Worm (Caenorhabditis elegans) whole organism, L4 larva: Measurements from ENCODE around the gene pho-8.

Source experiments
- F37D6.2 ChIP-seq: sonication (generic microtip); optimal IDR thresholded peaks from 2 replicates; lab custom pipeline; 2016; ENCODE audit warnings: mild to moderate bottlenecking, missing genetic modification characterization, missing compliant biosample characterization
- T26A8.4 ChIP-seq: fragments of 200-800 bp; sonication (Bioruptor generic); IDR thresholded peaks from 2 replicates; pipeline ENCODE4 v1.3.6; 2022; ENCODE audit warnings: missing genetic modification characterization, missing compliant biosample characterization
- Y48G9A.11 ChIP-seq: fragments of 200-800 bp; sonication (Bioruptor generic); IDR thresholded peaks from 2 replicates; pipeline ENCODE4 v1.3.6; 2022; ENCODE audit warnings: missing genetic modification reagents, missing genetic modification characterization, missing compliant biosample characterization
- aha-1 ChIP-seq: fragments of 150-350 bp; peaks from one replicate; lab custom pipeline; 2014; ENCODE audit warnings: missing biosample characterization, missing genetic modification characterization
- aly-2 ChIP-seq: sonication (generic microtip); optimal IDR thresholded peaks from 2 replicates; lab custom pipeline; 2018; ENCODE audit warnings: missing biosample characterization, missing genetic modification characterization
- ama-1 ChIP-seq: fragments of 150-350 bp; optimal IDR thresholded peaks from 2 replicates; lab custom pipeline; 2014; ENCODE audit warnings: inconsistent platforms, mixed read lengths
- ceh-32 ChIP-seq: sonication (generic microtip); optimal IDR thresholded peaks from 2 replicates; lab custom pipeline; 2016; ENCODE audit warnings: mild to moderate bottlenecking, missing genetic modification characterization, missing compliant biosample characterization; ENCODE audit not compliant: poor library complexity
- ces-1 ChIP-seq: fragments of 150-350 bp; sonication (generic microtip); optimal IDR thresholded peaks from 4 replicates; lab custom pipeline; 2014; ENCODE audit warnings: missing biosample characterization, missing genetic modification reagents, missing genetic modification characterization
- cey-2 ChIP-seq: sonication (generic microtip); optimal IDR thresholded peaks from 3 replicates; lab custom pipeline; 2017; ENCODE audit warnings: missing genetic modification characterization, mild to moderate bottlenecking, missing compliant biosample characterization, antibody characterized with exemption, borderline replicate concordance; ENCODE audit not compliant: insufficient read depth
- daf-16 ChIP-seq, 3 experiments: sonication (generic microtip); optimal IDR thresholded peaks; 2 replicates each; lab custom pipeline; 2016 to 2017; ENCODE audit warnings: missing genetic modification characterization in 3 of 3, missing genetic modification reagents in 3 of 3, mild to moderate bottlenecking in 2 of 3, missing compliant biosample characterization in 2 of 3, missing biosample characterization in 1 of 3, moderate library complexity in 1 of 3
- daf-8 ChIP-seq: fragments of 200-800 bp; sonication (Bioruptor generic); IDR thresholded peaks from 2 replicates; pipeline ENCODE4 v1.3.6; 2022; ENCODE audit warnings: missing genetic modification characterization, missing compliant biosample characterization
- dmd-6 ChIP-seq: fragments of 200-800 bp; sonication (Bioruptor generic); IDR thresholded peaks from 2 replicates; pipeline ENCODE4 v1.3.6; 2022; ENCODE audit warnings: missing genetic modification reagents, missing genetic modification characterization, missing compliant biosample characterization
- dmd-8 ChIP-seq: fragments of 200-800 bp; sonication (Bioruptor generic); IDR thresholded peaks from 2 replicates; pipeline ENCODE4 v1.3.6; 2022; ENCODE audit warnings: missing genetic modification characterization, missing compliant biosample characterization
- dmd-9 ChIP-seq: fragments of 200-800 bp; sonication (Bioruptor generic); IDR thresholded peaks from 2 replicates; pipeline ENCODE4 v1.3.6; 2022; ENCODE audit warnings: missing genetic modification reagents, missing genetic modification characterization, missing compliant biosample characterization
- dve-1 ChIP-seq: sonication (generic microtip); optimal IDR thresholded peaks from 2 replicates; lab custom pipeline; 2017; ENCODE audit warnings: antibody characterized with exemption, mild to moderate bottlenecking, missing genetic modification characterization, missing compliant biosample characterization; ENCODE audit not compliant: insufficient read depth
- fkh-10 ChIP-seq: fragments of 150-350 bp; optimal IDR thresholded peaks from 2 replicates; lab custom pipeline; 2014; ENCODE audit warnings: missing biosample characterization, missing genetic modification reagents, missing genetic modification characterization
- gei-8 ChIP-seq: fragments of 200-800 bp; sonication (Bioruptor generic); optimal IDR thresholded peaks from 2 replicates; lab custom pipeline; 2018; ENCODE audit warnings: mild to moderate bottlenecking, missing genetic modification characterization, missing compliant biosample characterization
- hif-1 ChIP-seq, 2 experiments: sonication (generic microtip); optimal IDR thresholded peaks; 2 replicates each; lab custom pipeline; 2016 to 2017; ENCODE audit warnings: missing compliant biosample characterization in 2 of 2, missing genetic modification characterization in 2 of 2, missing genetic modification reagents in 2 of 2, missing genotype in 2 of 2, mild to moderate bottlenecking in 1 of 2
- hlh-11 ChIP-seq: fragments of 200-800 bp; sonication (Bioruptor generic); optimal IDR thresholded peaks from 2 replicates; lab custom pipeline; 2018; ENCODE audit warnings: mild to moderate bottlenecking, missing genetic modification characterization, missing compliant biosample characterization
- hlh-30 ChIP-seq: sonication (generic microtip); optimal IDR thresholded peaks from 2 replicates; lab custom pipeline; 2017; ENCODE audit warnings: antibody characterized with exemption, mild to moderate bottlenecking, missing genetic modification characterization, missing compliant biosample characterization; ENCODE audit not compliant: insufficient read depth
- lim-7 ChIP-seq: fragments of 200-800 bp; sonication (Bioruptor generic); IDR thresholded peaks from 2 replicates; pipeline ENCODE4 v1.3.6; 2022; ENCODE audit warnings: missing genetic modification characterization, missing compliant biosample characterization
- lin-39 ChIP-seq: fragments of 150-350 bp; optimal IDR thresholded peaks from 2 replicates; lab custom pipeline; 2014; ENCODE audit warnings: missing biosample characterization, missing genetic modification reagents, missing genetic modification characterization
- lsy-2 ChIP-seq, 2 experiments: fragments of 150-350 bp in 1 of 2; sonication (generic microtip) in 1 of 2; optimal IDR thresholded peaks; 2 replicates each; lab custom pipeline; 2014 to 2017; ENCODE audit warnings: missing biosample characterization in 2 of 2, missing genetic modification characterization in 2 of 2
- madf-5 ChIP-seq, 2 experiments: fragments of 200-800 bp; sonication (Bioruptor generic); IDR thresholded peaks; 2 replicates each; pipeline ENCODE4 v1.3.6; 2022; ENCODE audit warnings: missing compliant biosample characterization in 2 of 2, missing genetic modification characterization in 2 of 2
- mdl-1 ChIP-seq, 2 experiments: fragments of 150-350 bp in 1 of 2; sonication (generic microtip) in 1 of 2; optimal IDR thresholded peaks; 2 replicates each; lab custom pipeline; 2014 to 2017; ENCODE audit warnings: missing biosample characterization in 2 of 2, missing genetic modification characterization in 2 of 2
- mdt-29 ChIP-seq: fragments of 200-800 bp; sonication (Bioruptor generic); IDR thresholded peaks from 2 replicates; pipeline ENCODE4 v1.3.6; 2022; ENCODE audit warnings: missing genetic modification reagents, missing genetic modification characterization, missing compliant biosample characterization
- mep-1 ChIP-seq: fragments of 150-350 bp; sonication (generic microtip); optimal IDR thresholded peaks from 3 replicates; lab custom pipeline; 2014; ENCODE audit warnings: missing biosample characterization, missing genetic modification characterization
- mxl-2 ChIP-seq: fragments of 200-800 bp; sonication (Bioruptor generic); conservative IDR thresholded peaks from 2 replicates; pipeline ENCODE4 v1.3.6; 2022; ENCODE audit warnings: missing genetic modification reagents, missing genetic modification characterization, missing compliant biosample characterization
- nhr-10 ChIP-seq: fragments of 150-350 bp; optimal IDR thresholded peaks from 2 replicates; lab custom pipeline; 2014; ENCODE audit warnings: missing biosample characterization, missing genetic modification characterization
- nhr-102 ChIP-seq: sonication (generic microtip); optimal IDR thresholded peaks from 2 replicates; lab custom pipeline; 2016; ENCODE audit warnings: mild to moderate bottlenecking, missing genetic modification characterization, moderate library complexity, missing compliant biosample characterization
- nhr-11 ChIP-seq: fragments of 150-350 bp; optimal IDR thresholded peaks from 2 replicates; lab custom pipeline; 2014; ENCODE audit warnings: missing biosample characterization, missing genetic modification characterization
- nhr-28 ChIP-seq: fragments of 150-350 bp; optimal IDR thresholded peaks from 2 replicates; lab custom pipeline; 2014; ENCODE audit warnings: missing biosample characterization, missing genetic modification characterization
- nhr-42 ChIP-seq: fragments of 200-800 bp; sonication (Bioruptor generic); IDR thresholded peaks from 2 replicates; pipeline ENCODE4 v1.3.6; 2022; ENCODE audit warnings: missing genetic modification characterization, missing compliant biosample characterization
- nhr-48 ChIP-seq: sonication (generic microtip); optimal IDR thresholded peaks from 2 replicates; lab custom pipeline; 2016; ENCODE audit warnings: mild to moderate bottlenecking, missing genetic modification characterization, missing compliant biosample characterization
- php-3 ChIP-seq: fragments of 200-800 bp; sonication (Bioruptor generic); IDR thresholded peaks from 2 replicates; pipeline ENCODE4 v1.3.6; 2022; ENCODE audit warnings: missing genetic modification reagents, missing genetic modification characterization, missing compliant biosample characterization
- rbr-2 ChIP-seq: sonication (generic microtip); optimal IDR thresholded peaks from 2 replicates; lab custom pipeline; 2016; ENCODE audit warnings: missing genotype, missing genetic modification characterization, missing compliant biosample characterization
- set-16 ChIP-seq: fragments of 200-800 bp; sonication (Bioruptor generic); IDR thresholded peaks from 2 replicates; pipeline ENCODE4 v1.3.6; 2022; ENCODE audit warnings: missing genetic modification reagents, missing genetic modification characterization, missing compliant biosample characterization
- unc-39 ChIP-seq: sonication (generic microtip); optimal IDR thresholded peaks from 2 replicates; lab custom pipeline; 2017; ENCODE audit warnings: missing biosample characterization, missing genetic modification characterization
- unc-62 ChIP-seq, 3 experiments: fragments of 150-350 bp in 1 of 3; sonication (generic microtip); optimal IDR thresholded peaks in 2 of 3; peaks in 1 of 3; 1 replicate in 1 of 3; 2 replicates in 2 of 3; lab custom pipeline; 2014 to 2017; ENCODE audit warnings: missing biosample characterization in 3 of 3, missing genetic modification characterization in 3 of 3, missing genetic modification reagents in 3 of 3, missing genotype in 1 of 3
- vab-7 ChIP-seq: fragments of 200-800 bp; sonication (Bioruptor generic); IDR thresholded peaks from 2 replicates; pipeline ENCODE4 v1.3.6; 2022; ENCODE audit warnings: missing genetic modification reagents, missing genetic modification characterization, missing compliant biosample characterization
- zag-1 ChIP-seq: fragments of 150-350 bp; optimal IDR thresholded peaks from 2 replicates; lab custom pipeline; 2014; ENCODE audit warnings: missing biosample characterization, missing genetic modification characterization

The pho-8 gene

DNA sequence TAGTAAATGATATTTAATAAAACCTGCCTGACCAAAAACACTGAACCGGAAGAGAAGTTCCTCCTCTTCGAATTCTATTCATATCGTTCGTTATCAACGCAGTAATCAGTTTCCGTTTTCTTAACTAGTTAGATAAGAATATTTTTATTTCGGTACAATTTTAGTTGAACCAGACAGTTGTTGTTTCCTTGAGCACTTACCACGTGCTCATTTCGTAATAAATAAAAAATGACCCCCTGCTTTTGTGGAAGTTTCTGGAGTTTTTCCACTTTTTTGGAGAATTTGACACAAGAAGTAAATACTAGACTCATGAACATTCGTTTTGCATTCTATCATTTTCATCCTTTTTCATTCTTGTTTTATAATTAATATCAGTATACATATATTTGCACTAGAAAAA is 20.3 kb downstream of the pho-8 start:
- TF ChIP-seq php-3 (GFP tag; lab: Robert Waterston, UW) (no peak), set-16 (GFP tag; lab: Robert Waterston, UW) (no peak), lin-39 (tag; lab: Kevin White, UChicago) (no peak), daf-16 (GFP tag; optimal IDR thresholded peaks at IDR 0.05; lab: Kevin White, UChicago) (no peak), daf-16 (tag; optimal IDR thresholded peaks at IDR 0.05; lab: Kevin White, UChicago) (peak; percentile 52), lim-7 (no peak), T26A8.4 (GFP tag; lab: Robert Waterston, UW) (no peak), fkh-10 (GFP tag; lab: Kevin White, UChicago) (no peak), mdl-1 (tag; optimal IDR thresholded peaks at IDR 0.05; lab: Kevin White, UChicago) (peak in 1 of 2 experiments; percentile 8), ceh-32 (tag; lab: Kevin White, UChicago) (no peak), mdt-29 (GFP tag; lab: Robert Waterston, UW) (no peak), dve-1 (tag; lab: Kevin White, UChicago) (peak; percentile 10), nhr-11 (no peak)

ce11 chrV:11854905-11855304 is 21.5 kb downstream of the pho-8 start:
- TF ChIP-seq F37D6.2 (tag; lab: Kevin White, UChicago) (peak; percentile 12), mxl-2 (GFP tag; lab: Robert Waterston, UW) (no peak), dmd-9 (GFP tag; lab: Robert Waterston, UW) (no peak), nhr-42 (no peak), nhr-11 (peak; percentile 42), nhr-10 (tag; lab: Kevin White, UChicago) (no peak), nhr-48 (no peak), ces-1 (GFP tag; lab: Kevin White, UChicago) (peak; percentile 60), vab-7 (GFP tag; lab: Robert Waterston, UW) (no peak), rbr-2 (tag; lab: Kevin White, UChicago) (peak; percentile 8), daf-8 (no peak), hif-1 (tag; optimal IDR thresholded peaks at IDR 0.05; lab: Kevin White, UChicago) (no peak), lsy-2 (tag; optimal IDR thresholded peaks at IDR 0.05; lab: Kevin White, UChicago) (peak in 1 of 2 experiments; percentile 14), madf-5 (GFP tag; IDR thresholded peaks at IDR 0.05; lab: Robert Waterston, UW) (no peak), nhr-102 (tag; lab: Kevin White, UChicago) (no peak), dmd-6 (GFP tag; lab: Robert Waterston, UW) (no peak), hlh-30 (tag; lab: Kevin White, UChicago) (no peak), unc-39 (no peak), ceh-32 (tag; lab: Kevin White, UChicago) (no peak), aly-2 (tag; lab: Kevin White, UChicago) (no peak), unc-62 (GFP tag; optimal IDR thresholded peaks at IDR 0.05 in 1 of 2; lab: Kevin White, UChicago) (peak in 1 of 2 experiments; percentile 43), unc-62 (tag; optimal IDR thresholded peaks at IDR 0.05; lab: Kevin White, UChicago) (no peak), ama-1 (lab: Kevin White, UChicago) (no peak)

- peak in 1 of 2 experiments; percentile 74 for TF ChIP-seq unc-62 (GFP tag; optimal IDR thresholded peaks at IDR 0.05 in 1 of 2; lab: Kevin White, UChicago)
- TF ChIP-seq unc-62 (tag; optimal IDR thresholded peaks at IDR 0.05; lab: Kevin White, UChicago): no peak
- TF ChIP-seq aha-1 (tag; lab: Kevin White, UChicago): peak; percentile 75
- no peak for TF ChIP-seq gei-8 (GFP tag; lab: Kevin White, UChicago)
- TF ChIP-seq, all 104 proteins: peak for 2
These were observed 22.6 kb downstream of the pho-8 start for ce11 chrV:11856022-11856421.

DNA sequence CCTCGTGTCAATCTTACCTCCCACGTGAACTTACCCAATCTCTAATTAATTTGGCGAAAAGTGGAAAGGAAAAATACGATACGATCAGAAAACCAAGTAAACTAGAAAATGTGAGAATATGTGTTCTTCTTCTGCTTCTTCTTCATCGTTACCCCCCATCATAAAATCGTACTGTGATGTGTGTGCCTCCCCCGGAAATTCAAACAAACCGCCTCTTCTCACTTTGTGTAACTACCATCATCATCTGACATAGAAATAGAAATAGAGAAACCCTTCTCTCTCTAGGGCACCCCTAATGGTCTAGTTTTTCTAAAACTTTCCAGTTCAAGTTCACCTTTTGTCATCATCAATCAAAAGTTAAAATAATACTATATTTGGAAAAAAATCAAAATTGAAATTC is 24.3 kb downstream of the pho-8 start:
- TF ChIP-seq zag-1 (tag; lab: Kevin White, UChicago) (no peak), dmd-8 (GFP tag; lab: Robert Waterston, UW) (no peak), dmd-6 (GFP tag; lab: Robert Waterston, UW) (peak; percentile 25; the same call in 1 of the 2 replicates), rbr-2 (tag; lab: Kevin White, UChicago) (no peak), ama-1 (lab: Kevin White, UChicago) (no peak), mep-1 (peak; percentile 4), vab-7 (GFP tag; lab: Robert Waterston, UW) (no peak), nhr-28 (peak; percentile 25), hlh-30 (tag; lab: Kevin White, UChicago) (peak; percentile 39), Y48G9A.11 (GFP tag; lab: Robert Waterston, UW) (no peak), unc-39 (no peak), cey-2 (tag; lab: Kevin White, UChicago) (no peak), aha-1 (tag; lab: Kevin White, UChicago) (peak; percentile 97), mdl-1 (tag; optimal IDR thresholded peaks at IDR 0.05; lab: Kevin White, UChicago) (peak; percentile 8 to 17), nhr-102 (tag; lab: Kevin White, UChicago) (no peak), hlh-11 (tag; lab: Kevin White, UChicago) (peak; percentile 1)
- TF ChIP-seq, all 104 proteins: peak for 7
